Worm (Caenorhabditis elegans): ENCODE results near the gene T24E12.10.

ce11 chrII:3736893-3737375 lies 36.1 kb downstream of the T24E12.10 start, which contains the start of gene F12E12.6:
- TF ChIP-seq odd-2 (tag; optimal IDR thresholded peaks at IDR 0.05) (no peak), unc-3 (GFP tag; conservative IDR thresholded peaks at IDR 0.05) (no peak), unc-3 (tag; optimal IDR thresholded peaks at IDR 0.05) (no peak), nhr-11 (tag; optimal IDR thresholded peaks at IDR 0.05) (no peak), ceh-24 (tag; optimal IDR thresholded peaks at IDR 0.05) (no peak), pha-4 (tag; optimal IDR thresholded peaks at IDR 0.05) (no peak)
